Fruit fly (Drosophila melanogaster) whole organism, embryonic: Measurements from ENCODE around the gene CG32188.

Experiments used
- Abd-B ChIP-seq: fragments of 200-800 bp; sonication (Bioruptor generic); optimal IDR thresholded peaks from 2 replicates; lab custom pipeline; 2018; ENCODE audit warnings: missing biosample characterization, mild to moderate bottlenecking, missing genetic modification characterization, moderate library complexity
- C15 ChIP-seq: fragments of 200-800 bp; sonication (Bioruptor generic); IDR thresholded peaks from 3 replicates; pipeline ENCODE4 v1.3.6; 2022; ENCODE audit warnings: missing biosample characterization, missing genetic modification characterization
- CG12219 ChIP-seq: fragments of 200-800 bp; sonication (Bioruptor generic); optimal IDR thresholded peaks from 3 replicates; lab custom pipeline; 2018; ENCODE audit warnings: missing biosample characterization, mild to moderate bottlenecking, missing genetic modification characterization
- CG14014 ChIP-seq: fragments of 200-800 bp; sonication (Bioruptor generic); IDR thresholded peaks from 2 replicates; pipeline ENCODE4 v1.3.6; 2022; ENCODE audit warnings: missing biosample characterization, missing genetic modification characterization
- CG14710 ChIP-seq: fragments of 200-800 bp; sonication (Bioruptor generic); optimal IDR thresholded peaks from 3 replicates; lab custom pipeline; 2019; ENCODE audit warnings: missing biosample characterization, mild to moderate bottlenecking, missing genetic modification characterization, moderate library complexity
- CG17186 ChIP-seq: fragments of 200-800 bp; sonication (Bioruptor generic); optimal IDR thresholded peaks from 3 replicates; lab custom pipeline; 2017; ENCODE audit warnings: missing biosample characterization, missing genetic modification reagents, missing genetic modification characterization
- CG17912 ChIP-seq: fragments of 200-800 bp; sonication (Bioruptor generic); optimal IDR thresholded peaks from 2 replicates; lab custom pipeline; 2018; ENCODE audit warnings: missing biosample characterization, mild to moderate bottlenecking, missing genetic modification characterization
- CG18599 ChIP-seq: fragments of 200-800 bp; sonication (Bioruptor generic); optimal IDR thresholded peaks from 3 replicates; lab custom pipeline; 2017; ENCODE audit warnings: missing biosample characterization, missing genetic modification characterization, mild to moderate bottlenecking, moderate library complexity, missing genetic modification reagents
- CG31441 ChIP-seq: fragments of 200-800 bp; sonication (Bioruptor generic); IDR thresholded peaks from 2 replicates; pipeline ENCODE4 v1.3.6; 2022; ENCODE audit warnings: missing biosample characterization, missing genetic modification characterization
- CG34224 ChIP-seq: fragments of 200-800 bp; sonication (Bioruptor generic); IDR thresholded peaks from 3 replicates; pipeline ENCODE4 v1.3.6; 2022; ENCODE audit warnings: missing biosample characterization, missing genetic modification characterization; ENCODE audit not compliant: partially characterized antibody
- CG6254 ChIP-seq: fragments of 200-800 bp; sonication (Bioruptor generic); optimal IDR thresholded peaks from 3 replicates; lab custom pipeline; 2017; ENCODE audit warnings: mild to moderate bottlenecking, missing biosample characterization, missing genetic modification reagents, missing genetic modification characterization
- CG7372 ChIP-seq: fragments of 200-800 bp; sonication (Bioruptor generic); IDR thresholded peaks from 2 replicates; pipeline ENCODE4 v1.3.6; 2022; ENCODE audit warnings: missing biosample characterization, missing genetic modification characterization
- CG8290 ChIP-seq, 3 experiments: fragments of 200-800 bp; sonication (Bioruptor generic); optimal IDR thresholded peaks; 2 replicates each; lab custom pipeline; 2016 to 2019; ENCODE audit warnings: missing biosample characterization in 3 of 3, missing genetic modification characterization in 3 of 3, mild to moderate bottlenecking in 2 of 3, moderate library complexity in 1 of 3
- CoRest ChIP-seq: fragments of 200-800 bp; sonication (Bioruptor generic); optimal IDR thresholded peaks from 3 replicates; lab custom pipeline; 2018; ENCODE audit warnings: missing biosample characterization, mild to moderate bottlenecking, missing genetic modification characterization, moderate library complexity
- Dad ChIP-seq: fragments of 200-800 bp; sonication (Bioruptor generic); optimal IDR thresholded peaks from 3 replicates; lab custom pipeline; 2016; ENCODE audit warnings: missing biosample characterization, missing genetic modification characterization
- Deaf1 ChIP-seq: fragments of 200-800 bp; optimal IDR thresholded peaks from 3 replicates; lab custom pipeline; 2019; ENCODE audit warnings: missing biosample characterization, mild to moderate bottlenecking, missing genetic modification characterization, moderate library complexity
- Dip3 ChIP-seq: fragments of 200-800 bp; sonication (Bioruptor generic); optimal IDR thresholded peaks from 3 replicates; lab custom pipeline; 2016; ENCODE audit warnings: missing biosample characterization, missing genetic modification characterization
- Doc2 ChIP-seq: fragments of 200-800 bp; sonication (Bioruptor generic); IDR thresholded peaks from 2 replicates; pipeline ENCODE4 v1.3.6; 2022; ENCODE audit warnings: missing biosample characterization, missing genetic modification characterization
- Drgx ChIP-seq: fragments of 200-800 bp; sonication (Bioruptor generic); IDR thresholded peaks from 2 replicates; pipeline ENCODE4 v1.3.6; 2022; ENCODE audit warnings: missing biosample characterization, missing genetic modification characterization
- MBD-R2 ChIP-seq: fragments of 200-800 bp; sonication (Bioruptor generic); IDR thresholded peaks from 2 replicates; pipeline ENCODE4 v1.3.6; 2022; ENCODE audit warnings: missing biosample characterization, missing genetic modification characterization
- Myb ChIP-seq: fragments of 200-800 bp; sonication (Bioruptor generic); optimal IDR thresholded peaks from 2 replicates; lab custom pipeline; 2016; ENCODE audit warnings: missing biosample characterization, missing genetic modification characterization
- Oaz ChIP-seq: fragments of 200-800 bp; sonication (Bioruptor generic); IDR thresholded peaks from 2 replicates; pipeline ENCODE4 v1.3.6; 2022; ENCODE audit warnings: missing biosample characterization, missing genetic modification characterization
- PHDP ChIP-seq: fragments of 200-800 bp; sonication (Bioruptor generic); optimal IDR thresholded peaks from 3 replicates; lab custom pipeline; 2018; ENCODE audit warnings: missing biosample characterization, mild to moderate bottlenecking, missing genetic modification characterization, moderate library complexity
- Poxn ChIP-seq: fragments of 200-800 bp; sonication (Bioruptor generic); IDR thresholded peaks from 2 replicates; pipeline ENCODE4 v1.3.6; 2022; ENCODE audit warnings: missing biosample characterization, missing genetic modification characterization
- bab2 ChIP-seq: fragments of 200-800 bp; sonication (Bioruptor generic); optimal IDR thresholded peaks from 2 replicates; lab custom pipeline; 2016; ENCODE audit warnings: missing biosample characterization, missing genetic modification characterization
- bcd ChIP-seq: fragments of 200-800 bp; sonication (Bioruptor generic); optimal IDR thresholded peaks from 2 replicates; lab custom pipeline; 2017; ENCODE audit warnings: missing biosample characterization, mild to moderate bottlenecking, missing genetic modification characterization
- br ChIP-seq: fragments of >200 bp; optimal IDR thresholded peaks from 2 replicates; lab custom pipeline; 2017
- ci ChIP-seq: fragments of 200-800 bp; sonication (Bioruptor generic); IDR thresholded peaks from 3 replicates; pipeline ENCODE4 v1.3.6; 2022; ENCODE audit warnings: missing biosample characterization, missing genetic modification characterization
- crp ChIP-seq, 2 experiments: fragments of 200-800 bp; sonication (Bioruptor generic); optimal IDR thresholded peaks; 2 replicates in 1 of 2; 3 replicates in 1 of 2; lab custom pipeline; 2017; ENCODE audit warnings: missing biosample characterization in 2 of 2, missing genetic modification characterization in 2 of 2, mild to moderate bottlenecking in 1 of 2, moderate library complexity in 1 of 2
- cwo ChIP-seq: fragments of 200-800 bp; sonication (Bioruptor generic); optimal IDR thresholded peaks from 3 replicates; lab custom pipeline; 2017; ENCODE audit warnings: missing biosample characterization, missing genetic modification characterization, mild to moderate bottlenecking, moderate library complexity, missing genetic modification reagents
- dmrt99B ChIP-seq: fragments of 200-800 bp; sonication (Bioruptor generic); optimal IDR thresholded peaks from 2 replicates; lab custom pipeline; 2018; ENCODE audit warnings: missing biosample characterization, mild to moderate bottlenecking, missing genetic modification characterization, moderate library complexity
- ems ChIP-seq: fragments of 200-800 bp; sonication (Bioruptor generic); optimal IDR thresholded peaks from 3 replicates; lab custom pipeline; 2016; ENCODE audit warnings: missing biosample characterization, missing genetic modification characterization
- eve ChIP-seq, 2 experiments: fragments of >200 bp; optimal IDR thresholded peaks; 2 replicates each; lab custom pipeline; 2017; ENCODE audit warnings: missing biosample characterization in 2 of 2, missing genetic modification characterization in 2 of 2
- grau ChIP-seq: fragments of 200-800 bp; optimal IDR thresholded peaks from 3 replicates; lab custom pipeline; 2019; ENCODE audit warnings: missing biosample characterization, mild to moderate bottlenecking, missing genetic modification characterization, moderate library complexity
- grn ChIP-seq: fragments of 200-800 bp; sonication (Bioruptor generic); optimal IDR thresholded peaks from 3 replicates; lab custom pipeline; 2017; ENCODE audit warnings: missing biosample characterization, missing genetic modification characterization
- gsb ChIP-seq: fragments of 200-800 bp; sonication (Bioruptor generic); IDR thresholded peaks from 2 replicates; pipeline ENCODE4 v1.3.6; 2022; ENCODE audit warnings: missing biosample characterization, missing genetic modification characterization
- gsb-n ChIP-seq: fragments of 200-800 bp; sonication (Bioruptor generic); optimal IDR thresholded peaks from 3 replicates; lab custom pipeline; 2018; ENCODE audit warnings: missing biosample characterization, mild to moderate bottlenecking, missing genetic modification characterization
- jigr1 ChIP-seq: fragments of 200-800 bp; sonication (Bioruptor generic); IDR thresholded peaks from 3 replicates; pipeline ENCODE4 v1.3.6; 2022; ENCODE audit warnings: missing biosample characterization, missing genetic modification characterization
- knrl ChIP-seq: fragments of 200-800 bp; sonication (Bioruptor generic); IDR thresholded peaks from 3 replicates; pipeline ENCODE4 v1.3.6; 2022; ENCODE audit warnings: missing biosample characterization, missing genetic modification characterization; ENCODE audit not compliant: partially characterized antibody
- maf-S ChIP-seq: fragments of 200-800 bp; sonication (Bioruptor generic); optimal IDR thresholded peaks from 2 replicates; lab custom pipeline; 2016; ENCODE audit warnings: missing biosample characterization, missing genetic modification characterization
- mam ChIP-seq: fragments of 200-800 bp; sonication (Bioruptor generic); optimal IDR thresholded peaks from 3 replicates; lab custom pipeline; 2016; ENCODE audit warnings: missing biosample characterization, missing genetic modification characterization
- onecut ChIP-seq: fragments of 200-800 bp; sonication (Bioruptor generic); IDR thresholded peaks from 2 replicates; pipeline ENCODE4 v1.3.6; 2022; ENCODE audit warnings: missing biosample characterization, missing genetic modification characterization
- pfk ChIP-seq: fragments of 200-800 bp; sonication (Bioruptor generic); optimal IDR thresholded peaks from 2 replicates; lab custom pipeline; 2018; ENCODE audit warnings: missing biosample characterization, mild to moderate bottlenecking, missing genetic modification characterization, moderate library complexity
- pnt ChIP-seq: fragments of 200-800 bp; sonication (Bioruptor generic); optimal IDR thresholded peaks from 3 replicates; lab custom pipeline; 2016; ENCODE audit warnings: missing biosample characterization, missing genetic modification characterization
- sug ChIP-seq: fragments of 200-800 bp; optimal IDR thresholded peaks from 2 replicates; lab custom pipeline; 2019; ENCODE audit warnings: missing biosample characterization, mild to moderate bottlenecking, missing genetic modification characterization, moderate library complexity
- tin ChIP-seq: fragments of 200-800 bp; sonication (Bioruptor generic); optimal IDR thresholded peaks from 3 replicates; lab custom pipeline; 2016; ENCODE audit warnings: missing biosample characterization, missing genetic modification characterization
- toy ChIP-seq: fragments of 200-800 bp; sonication (Bioruptor generic); IDR thresholded peaks from 2 replicates; pipeline ENCODE4 v1.3.6; 2022; ENCODE audit warnings: missing biosample characterization, missing genetic modification characterization
- tup ChIP-seq: fragments of 200-800 bp; sonication (Bioruptor generic); optimal IDR thresholded peaks from 2 replicates; lab custom pipeline; 2016; ENCODE audit warnings: missing biosample characterization, mild to moderate bottlenecking, missing genetic modification characterization, moderate library complexity
- zen ChIP-seq: fragments of 200-800 bp; sonication (Bioruptor generic); optimal IDR thresholded peaks from 3 replicates; lab custom pipeline; 2018; ENCODE audit warnings: missing biosample characterization, mild to moderate bottlenecking, missing genetic modification characterization, moderate library complexity

Gene CG32188

DNA sequence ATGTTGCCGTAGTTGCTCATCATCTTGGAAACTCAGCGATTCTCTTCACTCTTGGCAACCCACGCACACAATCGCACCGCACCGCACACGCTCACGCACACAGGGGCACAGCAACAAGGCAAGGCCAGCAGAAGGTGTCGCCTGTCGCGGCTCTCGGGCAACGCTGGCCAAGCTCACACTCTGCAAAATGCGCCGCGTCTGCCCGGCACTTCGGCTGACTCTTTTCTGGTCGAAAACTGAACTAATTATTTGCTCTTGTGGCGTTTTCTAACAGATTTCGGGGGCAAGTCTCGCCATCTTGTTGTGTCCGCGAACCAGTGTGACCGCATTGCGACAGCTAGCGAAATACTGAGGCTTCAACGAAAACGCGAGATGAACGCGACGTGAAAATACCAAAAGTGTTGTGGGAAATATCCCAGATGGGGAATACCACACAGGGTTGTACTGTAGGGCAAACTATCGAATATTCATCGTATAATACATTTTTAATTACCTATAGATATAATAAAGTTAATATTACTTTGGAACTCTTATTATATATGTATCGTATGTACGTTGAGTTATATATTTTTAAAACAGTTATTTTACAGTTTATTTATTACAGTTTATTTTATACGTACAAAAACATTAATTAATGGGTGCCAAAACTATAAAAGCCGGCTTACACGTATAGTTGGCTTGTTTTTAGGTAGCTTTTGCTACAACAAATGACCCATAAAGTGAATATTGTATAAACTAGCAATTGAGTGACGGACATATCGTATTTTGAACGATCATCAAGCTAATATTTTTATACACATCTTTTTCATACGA lies 12.9 kb upstream of the CG32188 start, which contains the start of the genes MED19 and CG7430 (continued):
- TF ChIP-seq bab2 (GFP tag; lab: Kevin White, UChicago) (no peak), CG12219 (GFP tag; lab: Kevin White, UChicago) (no peak), CG14014 (GFP tag; lab: Robert Waterston, UW) (no peak), dmrt99B (no peak), Dad (peak; percentile 2), gsb-n (no peak), toy (GFP tag; lab: Robert Waterston, UW) (no peak), CG31441 (GFP tag; lab: Robert Waterston, UW) (peak; percentile 43), gsb (GFP tag; lab: Robert Waterston, UW) (no peak), Oaz (GFP tag; lab: Robert Waterston, UW) (no peak), ems (GFP tag; lab: Kevin White, UChicago) (no peak), Poxn (GFP tag; lab: Robert Waterston, UW) (no peak), Abd-B (peak; percentile 62), CG17912 (GFP tag; lab: Kevin White, UChicago) (peak; percentile 31), CG8290 (GFP tag; optimal IDR thresholded peaks at IDR 0.05; lab: Kevin White, UChicago) (peak; percentile 11), CG8290 (tag; optimal IDR thresholded peaks at IDR 0.05; lab: Kevin White, UChicago) (peak in 1 of 2 experiments; percentile 68), eve (GFP tag; optimal IDR thresholded peaks at IDR 0.05; lab: Kevin White, UChicago) (no peak), cwo (GFP tag; lab: Kevin White, UChicago) (no peak), CG6254 (GFP tag; lab: Kevin White, UChicago) (no peak), pnt (GFP tag; lab: Kevin White, UChicago) (no peak), Drgx (GFP tag; lab: Robert Waterston, UW) (no peak), CoRest (peak; percentile 46), Dip3 (GFP tag; lab: Kevin White, UChicago) (no peak), Myb (GFP tag; lab: Kevin White, UChicago) (no peak), Doc2 (GFP tag; lab: Robert Waterston, UW) (no peak), tin (no peak), CG14710 (peak; percentile 59), onecut (GFP tag; lab: Robert Waterston, UW) (no peak), tup (GFP tag; lab: Kevin White, UChicago) (no peak), grau (tag; lab: Kevin White, UChicago) (peak; percentile 8), br (lab: Kevin White, UChicago) (no peak), Deaf1 (tag; lab: Kevin White, UChicago) (no peak), C15 (GFP tag; lab: Robert Waterston, UW) (no peak), jigr1 (no peak), sug (no peak), knrl (GFP tag; lab: Robert Waterston, UW) (peak; percentile 44; the same call in 2 of the 3 replicates), ci (GFP tag; lab: Robert Waterston, UW) (peak; percentile 68), pfk (no peak), bcd (GFP tag; lab: Kevin White, UChicago) (no peak), CG18599 (GFP tag; lab: Kevin White, UChicago) (no peak), crp (GFP tag; optimal IDR thresholded peaks at IDR 0.05; lab: Kevin White, UChicago) (peak in 1 of 2 experiments; percentile 34), MBD-R2 (GFP tag; lab: Robert Waterston, UW) (peak; percentile 42; the same call in 1 of the 2 replicates), zen (tag; lab: Kevin White, UChicago) (peak; percentile 61), grn (no peak), CG7372 (GFP tag; lab: Robert Waterston, UW) (no peak), CG17186 (GFP tag; lab: Kevin White, UChicago) (no peak), PHDP (peak; percentile 23), mam (GFP tag; lab: Kevin White, UChicago) (no peak), CG34224 (GFP tag; lab: Robert Waterston, UW) (peak; percentile 28; the same call in 1 of the 3 replicates), maf-S (no peak)
